Fruit fly (Drosophila melanogaster) whole organism, embryonic: ENCODE data around the gene CG12522.

Experiments used
- BEAF-32 ChIP-seq: fragments of 200-800 bp; sonication (Bioruptor generic); optimal IDR thresholded peaks from 3 replicates; lab custom pipeline; 2017; ENCODE audit warnings: missing biosample characterization, missing genetic modification characterization, mild to moderate bottlenecking, moderate library complexity, missing genetic modification reagents
- CG10147 ChIP-seq: fragments of 200-800 bp; sonication (Bioruptor generic); optimal IDR thresholded peaks from 2 replicates; lab custom pipeline; 2019; ENCODE audit warnings: missing biosample characterization, mild to moderate bottlenecking, missing genetic modification characterization, moderate library complexity
- CG10209 ChIP-seq: fragments of 200-800 bp; sonication (Bioruptor generic); optimal IDR thresholded peaks from 3 replicates; lab custom pipeline; 2017; ENCODE audit warnings: missing biosample characterization, mild to moderate bottlenecking, missing genetic modification characterization, missing genetic modification reagents
- CG12155 ChIP-seq: fragments of 200-800 bp; sonication (Bioruptor generic); optimal IDR thresholded peaks from 3 replicates; lab custom pipeline; 2016; ENCODE audit warnings: missing biosample characterization, missing genetic modification characterization
- CG12659 ChIP-seq: fragments of 200-800 bp; sonication (Bioruptor generic); optimal IDR thresholded peaks from 3 replicates; lab custom pipeline; 2017; ENCODE audit warnings: mild to moderate bottlenecking, missing biosample characterization, missing genetic modification reagents, missing genetic modification characterization
- CG12744 ChIP-seq: fragments of 200-800 bp; sonication (Bioruptor generic); optimal IDR thresholded peaks from 2 replicates; lab custom pipeline; 2016; ENCODE audit warnings: missing biosample characterization, missing genetic modification characterization
- CG13775 ChIP-seq: fragments of 200-800 bp; sonication (Bioruptor generic); optimal IDR thresholded peaks from 3 replicates; lab custom pipeline; 2017; ENCODE audit warnings: missing biosample characterization, mild to moderate bottlenecking, missing genetic modification characterization
- CG14667 ChIP-seq: fragments of 200-800 bp; sonication (Bioruptor generic); IDR thresholded peaks from 2 replicates; pipeline ENCODE4 v1.3.6; 2022; ENCODE audit warnings: missing biosample characterization, missing genetic modification characterization
- CG15601 ChIP-seq: fragments of 200-800 bp; sonication (Bioruptor generic); optimal IDR thresholded peaks from 3 replicates; lab custom pipeline; 2019; ENCODE audit warnings: missing biosample characterization, mild to moderate bottlenecking, missing genetic modification characterization, moderate library complexity
- CG17912 ChIP-seq: fragments of 200-800 bp; sonication (Bioruptor generic); optimal IDR thresholded peaks from 2 replicates; lab custom pipeline; 2018; ENCODE audit warnings: missing biosample characterization, mild to moderate bottlenecking, missing genetic modification characterization
- CG1792 ChIP-seq: fragments of 200-800 bp; sonication (Bioruptor generic); optimal IDR thresholded peaks from 2 replicates; lab custom pipeline; 2016; ENCODE audit warnings: missing biosample characterization, missing genetic modification characterization
- CG18619 ChIP-seq: fragments of 200-800 bp; sonication (Bioruptor generic); optimal IDR thresholded peaks from 3 replicates; lab custom pipeline; 2017; ENCODE audit warnings: missing biosample characterization, mild to moderate bottlenecking, missing genetic modification characterization
- CG31388 ChIP-seq: fragments of 200-800 bp; sonication (Bioruptor generic); optimal IDR thresholded peaks from 2 replicates; lab custom pipeline; 2016; ENCODE audit warnings: missing biosample characterization, missing genetic modification characterization
- CG31441 ChIP-seq: fragments of 200-800 bp; sonication (Bioruptor generic); IDR thresholded peaks from 2 replicates; pipeline ENCODE4 v1.3.6; 2022; ENCODE audit warnings: missing biosample characterization, missing genetic modification characterization
- CG3281 ChIP-seq: fragments of 200-800 bp; sonication (Bioruptor generic); optimal IDR thresholded peaks from 3 replicates; lab custom pipeline; 2017; ENCODE audit warnings: missing biosample characterization, mild to moderate bottlenecking, missing genetic modification characterization
- CG34422 ChIP-seq: fragments of 200-800 bp; sonication (Bioruptor generic); IDR thresholded peaks from 3 replicates; pipeline ENCODE4 v1.3.6; 2022; ENCODE audit warnings: missing biosample characterization, missing genetic modification characterization
- CG4707 ChIP-seq: fragments of 200-800 bp; sonication (Bioruptor generic); optimal IDR thresholded peaks from 2 replicates; lab custom pipeline; 2018; ENCODE audit warnings: missing biosample characterization, mild to moderate bottlenecking, missing genetic modification characterization, moderate library complexity
- CG6175 ChIP-seq: fragments of 200-800 bp; sonication (Bioruptor generic); IDR thresholded peaks from 3 replicates; pipeline ENCODE4 v1.3.6; 2022; ENCODE audit warnings: missing biosample characterization, missing genetic modification characterization
- CG7786 ChIP-seq: fragments of 200-800 bp; sonication (Bioruptor generic); optimal IDR thresholded peaks from 2 replicates; lab custom pipeline; 2016; ENCODE audit warnings: missing biosample characterization, missing genetic modification characterization
- CG8359 ChIP-seq: fragments of 200-800 bp; sonication (Bioruptor generic); optimal IDR thresholded peaks from 2 replicates; lab custom pipeline; 2017; ENCODE audit warnings: missing biosample characterization, mild to moderate bottlenecking, missing genetic modification characterization, borderline replicate concordance
- Doc2 ChIP-seq: fragments of 200-800 bp; sonication (Bioruptor generic); IDR thresholded peaks from 2 replicates; pipeline ENCODE4 v1.3.6; 2022; ENCODE audit warnings: missing biosample characterization, missing genetic modification characterization
- E2f2 ChIP-seq: fragments of 200-800 bp; sonication (Bioruptor generic); IDR thresholded peaks from 2 replicates; pipeline ENCODE4 v1.3.6; 2022; ENCODE audit warnings: missing biosample characterization, missing genetic modification characterization
- Fer3 ChIP-seq: fragments of 200-800 bp; sonication (Bioruptor generic); optimal IDR thresholded peaks from 2 replicates; lab custom pipeline; 2018; ENCODE audit warnings: missing biosample characterization, mild to moderate bottlenecking, missing genetic modification characterization, moderate library complexity
- H2.0 ChIP-seq: fragments of 200-800 bp; sonication (Bioruptor generic); IDR thresholded peaks from 2 replicates; pipeline ENCODE4 v1.3.6; 2022; ENCODE audit warnings: missing biosample characterization, missing genetic modification characterization
- Hsf ChIP-seq: fragments of 200-800 bp; sonication (Bioruptor generic); optimal IDR thresholded peaks from 3 replicates; lab custom pipeline; 2016; ENCODE audit warnings: missing biosample characterization, missing genetic modification characterization
- Lhr ChIP-seq: fragments of 200-800 bp; sonication (Bioruptor generic); optimal IDR thresholded peaks from 3 replicates; lab custom pipeline; 2017; ENCODE audit warnings: mild to moderate bottlenecking, missing biosample characterization, missing genetic modification reagents, missing genetic modification characterization
- MESR4 ChIP-seq: fragments of 200-800 bp; sonication (Bioruptor generic); optimal IDR thresholded peaks from 2 replicates; lab custom pipeline; 2018; ENCODE audit warnings: missing biosample characterization, mild to moderate bottlenecking, missing genetic modification characterization, moderate library complexity
- Sin3A ChIP-seq: fragments of >200 bp; optimal IDR thresholded peaks from 2 replicates; lab custom pipeline; 2018
- Six4 ChIP-seq: fragments of 200-800 bp; sonication (Bioruptor generic); optimal IDR thresholded peaks from 2 replicates; lab custom pipeline; 2016; ENCODE audit warnings: missing biosample characterization, missing genetic modification characterization
- Taf1 ChIP-seq: fragments of 200-800 bp; sonication (Bioruptor generic); IDR thresholded peaks from 2 replicates; pipeline ENCODE4 v1.3.6; 2022; ENCODE audit warnings: missing biosample characterization, missing genetic modification characterization
- Vsx1 ChIP-seq: fragments of 200-800 bp; sonication (Bioruptor generic); optimal IDR thresholded peaks from 2 replicates; lab custom pipeline; 2017; ENCODE audit warnings: missing biosample characterization, mild to moderate bottlenecking, missing genetic modification characterization, missing genetic modification reagents
- Xbp1 ChIP-seq: fragments of 200-800 bp; sonication (Bioruptor generic); optimal IDR thresholded peaks from 3 replicates; lab custom pipeline; 2016; ENCODE audit warnings: missing biosample characterization, mild to moderate bottlenecking, missing genetic modification characterization
- ap ChIP-seq: fragments of 200-800 bp; sonication (Bioruptor generic); IDR thresholded peaks from 2 replicates; pipeline ENCODE4 v1.3.6; 2022; ENCODE audit warnings: missing biosample characterization, missing genetic modification characterization
- az2 ChIP-seq: fragments of 200-800 bp; sonication (Bioruptor generic); optimal IDR thresholded peaks from 3 replicates; lab custom pipeline; 2016; ENCODE audit warnings: missing biosample characterization, missing genetic modification characterization
- bigmax ChIP-seq: fragments of 200-800 bp; sonication (Bioruptor generic); optimal IDR thresholded peaks from 2 replicates; lab custom pipeline; 2018; ENCODE audit warnings: missing biosample characterization, mild to moderate bottlenecking, missing genetic modification characterization
- corto ChIP-seq: fragments of 200-800 bp; sonication (Bioruptor generic); optimal IDR thresholded peaks from 2 replicates; lab custom pipeline; 2016; ENCODE audit warnings: missing biosample characterization, mild to moderate bottlenecking, missing genetic modification characterization, moderate library complexity
- cwo ChIP-seq: fragments of 200-800 bp; sonication (Bioruptor generic); optimal IDR thresholded peaks from 3 replicates; lab custom pipeline; 2017; ENCODE audit warnings: missing biosample characterization, missing genetic modification characterization, mild to moderate bottlenecking, moderate library complexity, missing genetic modification reagents
- dmrt11E ChIP-seq: fragments of 200-800 bp; sonication (Bioruptor generic); optimal IDR thresholded peaks from 3 replicates; lab custom pipeline; 2018; ENCODE audit warnings: missing biosample characterization, mild to moderate bottlenecking, missing genetic modification characterization, moderate library complexity
- exex ChIP-seq: fragments of 200-800 bp; sonication (Bioruptor generic); optimal IDR thresholded peaks from 4 replicates; lab custom pipeline; 2018; ENCODE audit warnings: missing biosample characterization, mild to moderate bottlenecking, missing genetic modification characterization, moderate library complexity
- h ChIP-seq: fragments of >200 bp; optimal IDR thresholded peaks from 2 replicates; lab custom pipeline; 2017
- hkb ChIP-seq, 2 experiments: fragments of 200-800 bp in 1 of 2; fragments of >200 bp in 1 of 2; sonication (Bioruptor generic) in 1 of 2; IDR thresholded peaks in 1 of 2; optimal IDR thresholded peaks in 1 of 2; 2 replicates each; pipeline versions ENCODE4 v1.3.6 to Lab custom; 2017 to 2022; ENCODE audit warnings: missing biosample characterization in 1 of 2, missing genetic modification characterization in 1 of 2
- jing ChIP-seq: fragments of 200-800 bp; sonication (Bioruptor generic); optimal IDR thresholded peaks from 2 replicates; lab custom pipeline; 2018; ENCODE audit warnings: missing biosample characterization, mild to moderate bottlenecking, missing genetic modification characterization
- lola ChIP-seq, 3 experiments: fragments of >200 bp in 2 of 3; fragments of 200-800 bp in 1 of 3; sonication (Bioruptor generic) in 1 of 3; optimal IDR thresholded peaks; 2 replicates each; lab custom pipeline; 2017 to 2019; ENCODE audit warnings: missing biosample characterization in 3 of 3, missing genetic modification characterization in 3 of 3, mild to moderate bottlenecking in 1 of 3, moderate library complexity in 1 of 3
- onecut ChIP-seq: fragments of 200-800 bp; sonication (Bioruptor generic); IDR thresholded peaks from 2 replicates; pipeline ENCODE4 v1.3.6; 2022; ENCODE audit warnings: missing biosample characterization, missing genetic modification characterization
- pfk ChIP-seq: fragments of 200-800 bp; sonication (Bioruptor generic); optimal IDR thresholded peaks from 2 replicates; lab custom pipeline; 2018; ENCODE audit warnings: missing biosample characterization, mild to moderate bottlenecking, missing genetic modification characterization, moderate library complexity
- sd ChIP-seq: fragments of 200-800 bp; sonication (Bioruptor generic); optimal IDR thresholded peaks from 3 replicates; lab custom pipeline; 2018; ENCODE audit warnings: missing biosample characterization, mild to moderate bottlenecking, missing genetic modification characterization, moderate library complexity
- sob ChIP-seq: fragments of 200-800 bp; sonication (Bioruptor generic); IDR thresholded peaks from 2 replicates; pipeline ENCODE4 v1.3.6; 2022; ENCODE audit warnings: missing biosample characterization, missing genetic modification characterization
- toy ChIP-seq: fragments of 200-800 bp; sonication (Bioruptor generic); IDR thresholded peaks from 2 replicates; pipeline ENCODE4 v1.3.6; 2022; ENCODE audit warnings: missing biosample characterization, missing genetic modification characterization
- zfh2 ChIP-seq: fragments of 200-800 bp; sonication (Bioruptor generic); optimal IDR thresholded peaks from 2 replicates; lab custom pipeline; 2016; ENCODE audit warnings: missing biosample characterization, missing genetic modification characterization

Gene CG12522

DNA sequence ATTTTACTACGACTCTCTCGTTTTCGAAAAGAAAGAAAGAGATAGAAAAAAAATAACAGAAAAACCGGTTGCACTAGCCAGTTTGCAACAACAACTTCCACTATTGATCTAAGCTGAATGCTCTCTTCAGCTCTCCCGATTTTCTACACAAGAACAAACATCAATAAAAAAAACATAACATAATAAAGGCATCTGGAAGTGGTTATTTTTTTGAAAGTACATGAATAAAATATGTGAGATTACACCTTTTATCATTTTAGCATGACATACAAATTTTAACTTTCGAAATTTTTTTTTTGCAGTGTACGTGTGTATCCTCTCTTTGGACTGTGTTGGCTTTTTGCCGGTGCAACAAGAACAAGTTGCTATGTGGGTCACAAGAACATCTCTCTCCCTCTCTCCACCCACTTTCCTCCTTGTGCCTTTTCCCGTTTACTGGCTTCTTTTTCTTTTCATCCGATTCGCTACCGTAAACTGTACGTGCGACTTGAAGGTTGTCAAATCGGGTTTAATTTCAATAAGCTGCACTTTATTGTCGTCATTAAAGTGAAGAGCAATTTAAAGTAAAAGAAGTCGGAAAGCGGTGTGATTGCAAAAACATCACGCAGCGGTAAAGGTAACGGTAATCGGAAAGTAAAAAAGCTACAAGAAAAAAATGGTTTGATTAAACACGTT is 23.3 kb upstream of the CG12522 start (continued):
- peak; percentile 91 for TF ChIP-seq onecut (GFP tag; lab: Robert Waterston, UW)
- TF ChIP-seq CG15601 (tag; lab: Kevin White, UChicago) = peak; percentile 98
- peak; percentile 96 for TF ChIP-seq CG12659 (GFP tag; lab: Kevin White, UChicago)
- peak; percentile 91 for TF ChIP-seq Fer3 (tag; lab: Kevin White, UChicago)
- TF ChIP-seq H2.0 (GFP tag; lab: Robert Waterston, UW) = peak; percentile 97
- peak; percentile 24 for TF ChIP-seq pfk (GFP tag; lab: Kevin White, UChicago)
- TF ChIP-seq CG18619 = peak; percentile 93
- peak; percentile 97 for TF ChIP-seq ap (GFP tag; lab: Robert Waterston, UW)
- TF ChIP-seq bigmax (GFP tag; lab: Kevin White, UChicago) = peak; percentile 28
- TF ChIP-seq toy (GFP tag; lab: Robert Waterston, UW) = peak; percentile 77
- peak; percentile 92 for TF ChIP-seq Vsx1 (GFP tag; lab: Kevin White, UChicago)
- peak; percentile 56 for TF ChIP-seq MESR4 (GFP tag; lab: Kevin White, UChicago)
- peak; percentile 94 for TF ChIP-seq CG4707 (GFP tag; lab: Kevin White, UChicago)
- peak; percentile 80 for TF ChIP-seq Doc2 (GFP tag; lab: Robert Waterston, UW)
- TF ChIP-seq Xbp1 (GFP tag; lab: Kevin White, UChicago) = peak; percentile 97
- TF ChIP-seq lola (GFP tag; optimal IDR thresholded peaks at IDR 0.05; lab: Kevin White, UChicago) = peak in 1 of 3 experiments; percentile 98
- TF ChIP-seq sd (tag; lab: Kevin White, UChicago) = no peak
- peak; percentile 95 for TF ChIP-seq CG10147 (GFP tag; lab: Kevin White, UChicago)
- peak; percentile 96 for TF ChIP-seq CG12744 (GFP tag; lab: Kevin White, UChicago)
- peak; percentile 96 for TF ChIP-seq CG10209 (GFP tag; lab: Kevin White, UChicago)
- peak; percentile 66 for TF ChIP-seq corto (GFP tag; lab: Kevin White, UChicago)
- peak; percentile 93 for TF ChIP-seq CG12155 (GFP tag; lab: Kevin White, UChicago)
- TF ChIP-seq cwo (GFP tag; lab: Kevin White, UChicago) = peak; percentile 91
- TF ChIP-seq Sin3A (lab: Kevin White, UChicago) = no peak
- peak; percentile 94 for TF ChIP-seq CG13775 (GFP tag; lab: Kevin White, UChicago)
- peak; percentile 98 for TF ChIP-seq dmrt11E (tag; lab: Kevin White, UChicago)
- peak; percentile 5 for TF ChIP-seq BEAF-32 (GFP tag; lab: Kevin White, UChicago)
- TF ChIP-seq CG31388 (GFP tag; lab: Kevin White, UChicago) = peak; percentile 93
- TF ChIP-seq hkb (optimal IDR thresholded peaks at IDR 0.05; lab: Kevin White, UChicago) = no peak
- peak; percentile 98 for TF ChIP-seq hkb (GFP tag; IDR thresholded peaks at IDR 0.05; lab: Robert Waterston, UW)
- TF ChIP-seq jing = peak; percentile 93
- TF ChIP-seq az2 (GFP tag; lab: Kevin White, UChicago) = peak; percentile 98
- TF ChIP-seq CG14667 (GFP tag; lab: Robert Waterston, UW) = peak; percentile 92
- TF ChIP-seq CG6175 (GFP tag; lab: Robert Waterston, UW) = peak; percentile 75; the same call in 2 of the 3 replicates
- TF ChIP-seq zfh2 (GFP tag; lab: Kevin White, UChicago) = peak; percentile 74
- TF ChIP-seq E2f2 = peak; percentile 80
- peak; percentile 95 for TF ChIP-seq sob
- peak; percentile 75 for TF ChIP-seq Taf1
- TF ChIP-seq CG17912 (GFP tag; lab: Kevin White, UChicago) = peak; percentile 78
- TF ChIP-seq h (lab: Kevin White, UChicago) = no peak
- TF ChIP-seq CG1792 = peak; percentile 95
- TF ChIP-seq Hsf (GFP tag; lab: Kevin White, UChicago) = peak; percentile 97
- TF ChIP-seq CG8359 (GFP tag; lab: Kevin White, UChicago) = peak; percentile 88
- TF ChIP-seq CG34422 (GFP tag; lab: Robert Waterston, UW) = peak; percentile 97
- peak; percentile 94 for TF ChIP-seq CG7786
- TF ChIP-seq CG31441 = peak; percentile 97
- TF ChIP-seq Lhr (GFP tag; lab: Kevin White, UChicago) = peak; percentile 93
- TF ChIP-seq exex = peak; percentile 22
- TF ChIP-seq CG3281 (GFP tag; lab: Kevin White, UChicago) = peak; percentile 81
- TF ChIP-seq Six4 (GFP tag; lab: Kevin White, UChicago) = peak; percentile 96
